Fruit fly (Drosophila melanogaster): ENCODE data around the gene Tmf.

Gene Tmf

dm6 chrX:6820703-6821102, 23.4 kb upstream of the Tmf start, which contains the start of the genes Nf-YC and xit (continued):
- no peak for TF ChIP-seq jing (GFP tag; optimal IDR thresholded peaks at IDR 0.05)
- no peak for TF ChIP-seq CG6683 (GFP tag; optimal IDR thresholded peaks at IDR 0.05)
- TF ChIP-seq Rx (GFP tag; IDR thresholded peaks at IDR 0.05) = no peak
- peak; percentile 18; the same call in 1 of the 2 replicates for TF ChIP-seq Adf1 (GFP tag; IDR thresholded peaks at IDR 0.05)
- no peak for TF ChIP-seq Kr (GFP tag; optimal IDR thresholded peaks at IDR 0.05)
- no peak for TF ChIP-seq dan (GFP tag; IDR thresholded peaks at IDR 0.05)
- no peak for TF ChIP-seq sd (tag; optimal IDR thresholded peaks at IDR 0.05)
- no peak for TF ChIP-seq al (GFP tag; IDR thresholded peaks at IDR 0.05)
- TF ChIP-seq CG12219 (GFP tag; optimal IDR thresholded peaks at IDR 0.05) = no peak
- TF ChIP-seq Drgx (GFP tag; IDR thresholded peaks at IDR 0.05) = no peak
- no peak for TF ChIP-seq maf-S (GFP tag; optimal IDR thresholded peaks at IDR 0.05)
- TF ChIP-seq wdn (GFP tag; IDR thresholded peaks at IDR 0.05) = no peak
- no peak for TF ChIP-seq pum (GFP tag; optimal IDR thresholded peaks at IDR 0.05)
- TF ChIP-seq CG14667 (GFP tag; IDR thresholded peaks at IDR 0.05) = no peak
- no peak for TF ChIP-seq HLH54F (GFP tag; optimal IDR thresholded peaks at IDR 0.05)
- no peak for TF ChIP-seq lilli (GFP tag; optimal IDR thresholded peaks at IDR 0.05)
- TF ChIP-seq CG31388 (GFP tag; optimal IDR thresholded peaks at IDR 0.05) = no peak
- TF ChIP-seq phol (tag; optimal IDR thresholded peaks at IDR 0.05) = peak; percentile 19
- TF ChIP-seq Sry-β (GFP tag; optimal IDR thresholded peaks at IDR 0.05) = peak; percentile 96
- no peak for TF ChIP-seq Bdp1 (GFP tag; optimal IDR thresholded peaks at IDR 0.05)
- no peak for TF ChIP-seq ase (GFP tag; IDR thresholded peaks at IDR 0.05)
- TF ChIP-seq slbo (GFP tag; IDR thresholded peaks at IDR 0.05) = no peak
- no peak for TF ChIP-seq CG43689 (GFP tag; IDR thresholded peaks at IDR 0.05)
- peak; percentile 32; the same call in 1 of the 2 replicates for TF ChIP-seq Ptx1 (GFP tag; IDR thresholded peaks at IDR 0.05)
- no peak for TF ChIP-seq CG7271 (tag; optimal IDR thresholded peaks at IDR 0.05)
- TF ChIP-seq Atf3 (GFP tag; optimal IDR thresholded peaks at IDR 0.05) = no peak
- no peak for TF ChIP-seq CG13775 (GFP tag; optimal IDR thresholded peaks at IDR 0.05)
- TF ChIP-seq Hmx (GFP tag; optimal IDR thresholded peaks at IDR 0.05) = no peak
- TF ChIP-seq cad (GFP tag; optimal IDR thresholded peaks at IDR 0.05) = no peak
- TF ChIP-seq knrl (GFP tag; IDR thresholded peaks at IDR 0.05; ENCODE audit: partially characterized antibody) = peak; percentile 62
- no peak for TF ChIP-seq scrt (GFP tag; optimal IDR thresholded peaks at IDR 0.05)
- no peak for TF ChIP-seq CG10959 (GFP tag; IDR thresholded peaks at IDR 0.05)
- TF ChIP-seq lbe (GFP tag; optimal IDR thresholded peaks at IDR 0.05) = no peak
- no peak for TF ChIP-seq Hand (GFP tag; optimal IDR thresholded peaks at IDR 0.05)
- TF ChIP-seq Sin3A (optimal IDR thresholded peaks at IDR 0.05) = peak; percentile 53
- TF ChIP-seq Bgb (GFP tag; IDR thresholded peaks at IDR 0.05; ENCODE audit: partially characterized antibody) = peak; percentile 67
- no peak for TF ChIP-seq CG1529 (GFP tag; optimal IDR thresholded peaks at IDR 0.05)
- peak; percentile 89 for TF ChIP-seq MESR4 (GFP tag; optimal IDR thresholded peaks at IDR 0.05)
- TF ChIP-seq nau (GFP tag; optimal IDR thresholded peaks at IDR 0.05) = no peak
- TF ChIP-seq Tbp (GFP tag; optimal IDR thresholded peaks at IDR 0.05) = no peak
- TF ChIP-seq eve (GFP tag; optimal IDR thresholded peaks at IDR 0.05) = no peak
- TF ChIP-seq cas (GFP tag; IDR thresholded peaks at IDR 0.05) = no peak
- no peak for TF ChIP-seq CG11696 (GFP tag; IDR thresholded peaks at IDR 0.05)
- TF ChIP-seq CG13624 (GFP tag; optimal IDR thresholded peaks at IDR 0.05) = peak; percentile 39
- no peak for TF ChIP-seq Gsc (GFP tag; IDR thresholded peaks at IDR 0.05)
- TF ChIP-seq nerfin-1 (tag; optimal IDR thresholded peaks at IDR 0.05) = peak; percentile 30
- no peak for TF ChIP-seq CG10321 (GFP tag; IDR thresholded peaks at IDR 0.05)
- no peak for TF ChIP-seq br (optimal IDR thresholded peaks at IDR 0.05)
- peak; percentile 14 for TF ChIP-seq NC2β (GFP tag; optimal IDR thresholded peaks at IDR 0.05)
- TF ChIP-seq zf30C (GFP tag; optimal IDR thresholded peaks at IDR 0.05) = no peak
- TF ChIP-seq CG7556 (GFP tag; optimal IDR thresholded peaks at IDR 0.05) = no peak
- no peak for TF ChIP-seq CG31441 (GFP tag; IDR thresholded peaks at IDR 0.05)
- no peak for TF ChIP-seq CG1603 (tag; optimal IDR thresholded peaks at IDR 0.05)
- no peak for TF ChIP-seq oc (tag; optimal IDR thresholded peaks at IDR 0.05)

Measured in whole organism, embryonic.